Worm (Caenorhabditis elegans) whole organism, dauer: ENCODE measurements around the gene tag-124.

Experiments used
- unc-62 ChIP-seq: sonication (generic microtip); optimal IDR thresholded peaks from 2 replicates; lab custom pipeline; 2017; ENCODE audit warnings: missing biosample characterization, missing genetic modification reagents, missing genetic modification characterization

Gene tag-124

ce11 chrII:9624110-9624695 lies 33.1 kb downstream of the tag-124 start, which contains the start of the genes dnj-20 and ZK1307.8:
Gene dnj-20 (minus strand): TSS chrII:9624176.
Gene ZK1307.8 (plus strand): TSS chrII:9624613.
- TF ChIP-seq unc-62 (GFP tag; lab: Kevin White, UChicago) = no peak

DNA sequence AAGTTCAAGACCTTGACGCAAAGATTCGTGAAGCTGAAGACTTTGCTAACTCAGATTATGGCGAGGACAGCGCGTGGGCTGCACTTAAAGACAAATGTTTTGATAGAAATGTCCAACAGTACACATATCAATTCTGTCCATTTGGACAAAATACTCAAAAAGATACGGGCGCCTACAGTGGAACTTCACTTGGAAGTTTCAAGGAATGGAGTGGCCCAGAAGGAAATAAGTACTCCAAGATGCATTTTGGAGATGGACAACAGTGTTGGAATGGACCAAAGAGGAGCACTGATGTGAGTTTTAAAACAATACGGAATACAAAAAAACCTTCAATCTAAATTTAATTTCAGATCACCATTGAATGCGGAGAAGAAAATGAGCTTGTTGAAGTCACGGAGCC lies 34.8 kb downstream of the tag-124 start:
- TF ChIP-seq unc-62 (GFP tag; lab: Kevin White, UChicago) = no peak

- TF ChIP-seq unc-62 (GFP tag; lab: Kevin White, UChicago) = no peak
Measured at ce11 chrII:9636300-9636699, 45.2 kb downstream of the tag-124 start, which contains the start of gene ZK1307.7. Gene ZK1307.7 (plus strand): TSS chrII:9636600.
